Fruit fly (Drosophila melanogaster) whole organism, prepupa: ENCODE measurements around the gene Med.

Experiments used
- Blimp-1 ChIP-seq: fragments of 200-800 bp; sonication (Bioruptor generic); optimal IDR thresholded peaks from 3 replicates; lab custom pipeline; 2017; ENCODE audit warnings: missing biosample characterization, missing genetic modification characterization, mild to moderate bottlenecking, moderate library complexity, missing genetic modification reagents
- CG10631 ChIP-seq: fragments of 200-800 bp; sonication (Bioruptor generic); optimal IDR thresholded peaks from 2 replicates; lab custom pipeline; 2016; ENCODE audit warnings: missing biosample characterization, missing genetic modification characterization
- CG11294 ChIP-seq: fragments of 200-800 bp; sonication (Bioruptor generic); IDR thresholded peaks from 2 replicates; pipeline ENCODE4 v1.3.6; 2022; ENCODE audit warnings: missing biosample characterization, missing genetic modification characterization
- CG11762 ChIP-seq: fragments of 200-800 bp; sonication (Bioruptor generic); optimal IDR thresholded peaks from 3 replicates; lab custom pipeline; 2016; ENCODE audit warnings: missing biosample characterization, missing genetic modification characterization; ENCODE audit not compliant: insufficient read depth
- CG11902 ChIP-seq: fragments of 200-800 bp; sonication (Bioruptor generic); optimal IDR thresholded peaks from 3 replicates; lab custom pipeline; 2016; ENCODE audit warnings: missing biosample characterization, missing genetic modification characterization
- CG15336 ChIP-seq: fragments of 200-800 bp; sonication (Bioruptor generic); IDR thresholded peaks from 2 replicates; pipeline ENCODE4 v1.3.6; 2022; ENCODE audit warnings: missing biosample characterization, missing genetic modification characterization
- CG1621 ChIP-seq: fragments of 200-800 bp; sonication (Bioruptor generic); optimal IDR thresholded peaks from 3 replicates; lab custom pipeline; 2018; ENCODE audit warnings: missing biosample characterization, mild to moderate bottlenecking, missing genetic modification characterization
- CG16779 ChIP-seq: fragments of 200-800 bp; sonication (Bioruptor generic); optimal IDR thresholded peaks from 3 replicates; lab custom pipeline; 2017; ENCODE audit warnings: missing biosample characterization, mild to moderate bottlenecking, missing genetic modification characterization
- CG3032 ChIP-seq: fragments of 200-800 bp; optimal IDR thresholded peaks from 2 replicates; lab custom pipeline; 2019; ENCODE audit warnings: missing biosample characterization, mild to moderate bottlenecking, missing genetic modification characterization, moderate library complexity
- CG32006 ChIP-seq: fragments of 200-800 bp; sonication (Bioruptor generic); optimal IDR thresholded peaks from 3 replicates; lab custom pipeline; 2017; ENCODE audit warnings: missing biosample characterization, mild to moderate bottlenecking, missing genetic modification characterization
- CG34406 ChIP-seq: fragments of 200-800 bp; sonication (Bioruptor generic); optimal IDR thresholded peaks from 3 replicates; lab custom pipeline; 2016; ENCODE audit warnings: missing biosample characterization, missing genetic modification characterization
- CG4318 ChIP-seq: fragments of 200-800 bp; sonication (Bioruptor generic); optimal IDR thresholded peaks from 3 replicates; lab custom pipeline; 2017; ENCODE audit warnings: missing biosample characterization, mild to moderate bottlenecking, missing genetic modification characterization
- CG6163 ChIP-seq: fragments of 200-800 bp; sonication (Bioruptor generic); IDR thresholded peaks from 3 replicates; pipeline ENCODE4 v1.3.6; 2022; ENCODE audit warnings: missing biosample characterization, missing genetic modification characterization
- CG6276 ChIP-seq: fragments of 200-800 bp; sonication (Bioruptor generic); optimal IDR thresholded peaks from 2 replicates; lab custom pipeline; 2017; ENCODE audit warnings: missing biosample characterization, mild to moderate bottlenecking, missing genetic modification characterization
- CG6808 ChIP-seq: fragments of 200-800 bp; sonication (Bioruptor generic); optimal IDR thresholded peaks from 3 replicates; lab custom pipeline; 2017; ENCODE audit warnings: missing biosample characterization, missing genetic modification characterization, mild to moderate bottlenecking, moderate library complexity, missing genetic modification reagents
- CG6854 ChIP-seq: fragments of 200-800 bp; sonication (Bioruptor generic); optimal IDR thresholded peaks from 2 replicates; lab custom pipeline; 2017; ENCODE audit warnings: missing biosample characterization, mild to moderate bottlenecking, missing genetic modification characterization
- CG8119 ChIP-seq: fragments of 200-800 bp; sonication (Bioruptor generic); IDR thresholded peaks from 3 replicates; pipeline ENCODE4 v1.3.6; 2022; ENCODE audit warnings: missing biosample characterization, missing genetic modification characterization
- CG8319 ChIP-seq: fragments of 200-800 bp; sonication (Bioruptor generic); optimal IDR thresholded peaks from 3 replicates; lab custom pipeline; 2016; ENCODE audit warnings: missing biosample characterization, missing genetic modification characterization
- CG8632 ChIP-seq: fragments of 200-800 bp; sonication (Bioruptor generic); optimal IDR thresholded peaks from 3 replicates; lab custom pipeline; 2016; ENCODE audit warnings: missing biosample characterization, missing genetic modification characterization
- Eip75B ChIP-seq: fragments of 200-800 bp; sonication (Bioruptor generic); optimal IDR thresholded peaks from 3 replicates; lab custom pipeline; 2016; ENCODE audit warnings: missing biosample characterization, missing genetic modification characterization
- Eip78C ChIP-seq: fragments of 200-800 bp; sonication (Bioruptor generic); peaks from one replicate; lab custom pipeline; 2016; ENCODE audit warnings: missing biosample characterization, missing genetic modification characterization
- Eip93F ChIP-seq: fragments of 200-800 bp; sonication (Bioruptor generic); optimal IDR thresholded peaks from 2 replicates; lab custom pipeline; 2016; ENCODE audit warnings: missing biosample characterization, mild to moderate bottlenecking, missing genetic modification characterization
- Ets96B ChIP-seq: fragments of 200-800 bp; optimal IDR thresholded peaks from 2 replicates; lab custom pipeline; 2019; ENCODE audit warnings: missing biosample characterization, mild to moderate bottlenecking, missing genetic modification characterization, moderate library complexity
- Gug ChIP-seq: fragments of 200-800 bp; sonication (Bioruptor generic); IDR thresholded peaks from 2 replicates; pipeline ENCODE4 v1.3.6; 2022; ENCODE audit warnings: missing biosample characterization, missing genetic modification characterization
- Hr39 ChIP-seq: fragments of 200-800 bp; sonication (Bioruptor generic); optimal IDR thresholded peaks from 2 replicates; lab custom pipeline; 2016; ENCODE audit warnings: missing biosample characterization, missing genetic modification characterization
- Hr4 ChIP-seq: fragments of 200-800 bp; sonication (Bioruptor generic); optimal IDR thresholded peaks from 3 replicates; lab custom pipeline; 2016; ENCODE audit warnings: missing biosample characterization, missing genetic modification characterization
- Met ChIP-seq: fragments of 200-800 bp; sonication (Bioruptor generic); optimal IDR thresholded peaks from 3 replicates; lab custom pipeline; 2016; ENCODE audit warnings: missing biosample characterization, missing genetic modification characterization
- Smox ChIP-seq: fragments of 200-800 bp; sonication (Bioruptor generic); optimal IDR thresholded peaks from 3 replicates; lab custom pipeline; 2016; ENCODE audit warnings: missing biosample characterization, missing genetic modification characterization
- Sox14 ChIP-seq: fragments of 200-800 bp; sonication (Bioruptor generic); optimal IDR thresholded peaks from 3 replicates; lab custom pipeline; 2016; ENCODE audit warnings: missing biosample characterization, missing genetic modification characterization
- acj6 ChIP-seq: fragments of 200-800 bp; sonication (Bioruptor generic); optimal IDR thresholded peaks from 3 replicates; lab custom pipeline; 2016; ENCODE audit warnings: missing biosample characterization, missing genetic modification characterization
- cyc ChIP-seq: fragments of 200-800 bp; sonication (Bioruptor generic); optimal IDR thresholded peaks from 3 replicates; lab custom pipeline; 2016; ENCODE audit warnings: missing biosample characterization, missing genetic modification characterization
- dac ChIP-seq: fragments of 200-800 bp; sonication (Bioruptor generic); optimal IDR thresholded peaks from 2 replicates; lab custom pipeline; 2017; ENCODE audit warnings: missing biosample characterization, mild to moderate bottlenecking, missing genetic modification characterization
- dsx ChIP-seq: fragments of 200-800 bp; optimal IDR thresholded peaks from 3 replicates; lab custom pipeline; 2019; ENCODE audit warnings: missing biosample characterization, mild to moderate bottlenecking, missing genetic modification characterization, moderate library complexity; ENCODE audit not compliant: poor library complexity, severe bottlenecking
- esn ChIP-seq: fragments of 200-800 bp; sonication (Bioruptor generic); optimal IDR thresholded peaks from 2 replicates; lab custom pipeline; 2016; ENCODE audit warnings: missing biosample characterization, mild to moderate bottlenecking, missing genetic modification characterization, moderate library complexity
- fd59A ChIP-seq: fragments of 200-800 bp; sonication (Bioruptor generic); optimal IDR thresholded peaks from 2 replicates; lab custom pipeline; 2017; ENCODE audit warnings: missing biosample characterization, mild to moderate bottlenecking, missing genetic modification characterization, missing genetic modification reagents
- fkh ChIP-seq: fragments of 200-800 bp; sonication (Bioruptor generic); optimal IDR thresholded peaks from 3 replicates; lab custom pipeline; 2017; ENCODE audit warnings: missing biosample characterization, mild to moderate bottlenecking, missing genetic modification characterization, moderate library complexity
- net ChIP-seq: fragments of 200-800 bp; sonication (Bioruptor generic); optimal IDR thresholded peaks from 3 replicates; lab custom pipeline; 2016; ENCODE audit warnings: missing biosample characterization, missing genetic modification characterization
- pdm3 ChIP-seq: fragments of 200-800 bp; sonication (Bioruptor generic); optimal IDR thresholded peaks from 3 replicates; lab custom pipeline; 2016; ENCODE audit warnings: missing biosample characterization, missing genetic modification characterization
- ss ChIP-seq, 2 experiments: fragments of 200-800 bp; sonication (Bioruptor generic); optimal IDR thresholded peaks; 2 replicates in 1 of 2; 3 replicates in 1 of 2; lab custom pipeline; 2017 to 2018; ENCODE audit warnings: mild to moderate bottlenecking in 2 of 2, missing biosample characterization in 2 of 2, missing genetic modification characterization in 2 of 2, moderate library complexity in 1 of 2
- svp ChIP-seq: fragments of 200-800 bp; sonication (Bioruptor generic); peaks from one replicate; lab custom pipeline; 2016; ENCODE audit warnings: missing biosample characterization, missing genetic modification characterization
- topi ChIP-seq: fragments of 200-800 bp; sonication (Bioruptor generic); optimal IDR thresholded peaks from 3 replicates; lab custom pipeline; 2016; ENCODE audit warnings: missing biosample characterization, missing genetic modification characterization

The Med gene

dm6 chr3R:31610639-31611594, at the start of gene Med (continued):
- TF ChIP-seq CG34406 (no peak), CG6276 (GFP tag; lab: Kevin White, UChicago) (peak; percentile 31), fd59A (GFP tag; lab: Kevin White, UChicago) (no peak), CG10631 (GFP tag; lab: Kevin White, UChicago) (no peak), acj6 (GFP tag; lab: Kevin White, UChicago) (no peak)

dm6 chr3R:31564164-31564563, 46.7 kb upstream of the Med start:
- TF ChIP-seq Eip78C (GFP tag; lab: Kevin White, UChicago) (peak; percentile 37), pdm3 (GFP tag; lab: Kevin White, UChicago) (no peak), Blimp-1 (GFP tag; lab: Kevin White, UChicago) (peak; percentile 58), CG4318 (GFP tag; lab: Kevin White, UChicago) (no peak), Ets96B (tag; lab: Kevin White, UChicago) (no peak), fkh (GFP tag; lab: Kevin White, UChicago) (no peak), Hr39 (GFP tag; lab: Kevin White, UChicago) (no peak), CG11762 (GFP tag; lab: Kevin White, UChicago) (no peak)

- TF ChIP-seq Eip93F (no peak), svp (peak; percentile 53), Blimp-1 (GFP tag; lab: Kevin White, UChicago) (peak; percentile 18)
Observed at dm6 chr3R:31564588-31564987, 46.3 kb upstream of the Med start.

dm6 chr3R:31565738-31566137, 45.1 kb upstream of the Med start:
- TF ChIP-seq CG10631 (GFP tag; lab: Kevin White, UChicago): no peak
- no peak for TF ChIP-seq CG1621 (tag; lab: Kevin White, UChicago)
- no peak for TF ChIP-seq CG6163 (GFP tag; lab: Robert Waterston, UW)
- peak; percentile 7 for TF ChIP-seq Eip78C (GFP tag; lab: Kevin White, UChicago)

- TF ChIP-seq Eip78C (GFP tag; lab: Kevin White, UChicago) (peak; percentile 92), Hr4 (peak; percentile 70), net (GFP tag; lab: Kevin White, UChicago) (peak; percentile 51), CG8119 (GFP tag; lab: Robert Waterston, UW) (peak; percentile 83), CG16779 (tag; lab: Kevin White, UChicago) (peak; percentile 62), Met (no peak), ss (GFP tag; optimal IDR thresholded peaks at IDR 0.05; lab: Kevin White, UChicago) (peak; percentile 81 to 82), Sox14 (peak; percentile 68), dac (peak; percentile 50), CG8632 (GFP tag; lab: Kevin White, UChicago) (peak; percentile 40), CG11762 (GFP tag; lab: Kevin White, UChicago) (peak; percentile 41), cyc (GFP tag; lab: Kevin White, UChicago) (no peak), CG6808 (GFP tag; lab: Kevin White, UChicago) (peak; percentile 74), CG11294 (GFP tag; lab: Robert Waterston, UW) (peak; percentile 41; the same call in 1 of the 2 replicates), topi (GFP tag; lab: Kevin White, UChicago) (peak; percentile 24), esn (no peak), dsx (peak; percentile 84), Eip75B (peak; percentile 80), CG8319 (GFP tag; lab: Kevin White, UChicago) (no peak), CG32006 (GFP tag; lab: Kevin White, UChicago) (peak; percentile 83), svp (no peak), Smox (no peak), CG3032 (tag; lab: Kevin White, UChicago) (peak; percentile 82), CG6854 (GFP tag; lab: Kevin White, UChicago) (no peak), CG15336 (GFP tag; lab: Robert Waterston, UW) (peak; percentile 83), Eip93F (no peak), CG11902 (GFP tag; lab: Kevin White, UChicago) (no peak), Gug (GFP tag; lab: Robert Waterston, UW) (peak; percentile 79)
Observed at dm6 chr3R:31566738-31567137, 44.1 kb upstream of the Med start.
